Fruit fly (Drosophila melanogaster) whole organism: ENCODE data around the gene CG15432.

Source experiments
- EcR ChIP-seq, 2 experiments: fragments of >200 bp; optimal IDR thresholded peaks; 2 replicates each; lab custom pipeline; 2017; ENCODE audit warnings: missing biosample characterization in 2 of 2, missing genetic modification characterization in 2 of 2, missing genetic modification reagents in 2 of 2
- pan ChIP-seq: fragments of >200 bp; optimal IDR thresholded peaks from 2 replicates; lab custom pipeline; 2017

- no peak for TF ChIP-seq pan (lab: Kevin White, UChicago)
- no peak for TF ChIP-seq EcR (GFP tag; optimal IDR thresholded peaks at IDR 0.05; lab: Kevin White, UChicago)
Observed at dm6 chr2L:4476672-4477273, 34.7 kb downstream of the CG15432 start, which contains the start of gene ine.
